Fruit fly (Drosophila melanogaster) whole organism, embryonic: ENCODE results near the gene CG46397.
A peak's percentile ranks its signal among the peaks of the same experiment; 100 is the strongest.

Experiments used
- Ada2b ChIP-seq: fragments of 200-800 bp; sonication (Bioruptor generic); IDR thresholded peaks from 2 replicates; pipeline ENCODE4 v1.3.6; 2022; ENCODE audit warnings: missing biosample characterization, missing genetic modification characterization
- CG11247 ChIP-seq: fragments of 200-800 bp; sonication (Bioruptor generic); IDR thresholded peaks from 2 replicates; pipeline ENCODE4 v1.3.6; 2022; ENCODE audit warnings: missing biosample characterization, missing genetic modification characterization
- CG11696 ChIP-seq: fragments of 200-800 bp; sonication (Bioruptor generic); IDR thresholded peaks from 2 replicates; pipeline ENCODE4 v1.3.6; 2022; ENCODE audit warnings: missing biosample characterization, missing genetic modification characterization
- CG12391 ChIP-seq: fragments of 200-800 bp; sonication (Bioruptor generic); optimal IDR thresholded peaks from 3 replicates; lab custom pipeline; 2018; ENCODE audit warnings: missing biosample characterization, mild to moderate bottlenecking, missing genetic modification characterization, moderate library complexity
- CG12942 ChIP-seq: fragments of 200-800 bp; sonication (Bioruptor generic); optimal IDR thresholded peaks from 3 replicates; lab custom pipeline; 2016; ENCODE audit warnings: missing biosample characterization, missing genetic modification characterization
- CG14965 ChIP-seq: fragments of 200-800 bp; sonication (Bioruptor generic); optimal IDR thresholded peaks from 2 replicates; lab custom pipeline; 2016; ENCODE audit warnings: missing biosample characterization, missing genetic modification characterization, borderline replicate concordance
- CG2129 ChIP-seq: fragments of 200-800 bp; sonication (Bioruptor generic); IDR thresholded peaks from 2 replicates; pipeline ENCODE4 v1.3.6; 2022; ENCODE audit warnings: missing biosample characterization, missing genetic modification characterization; ENCODE audit not compliant: partially characterized antibody
- CG2199 ChIP-seq: fragments of 200-800 bp; sonication (Bioruptor generic); IDR thresholded peaks from 3 replicates; pipeline ENCODE4 v1.3.6; 2022; ENCODE audit warnings: missing biosample characterization, missing genetic modification characterization
- CG2889 ChIP-seq: fragments of 200-800 bp; sonication (Bioruptor generic); IDR thresholded peaks from 3 replicates; pipeline ENCODE4 v1.3.6; 2022; ENCODE audit warnings: missing biosample characterization, missing genetic modification characterization
- CG31388 ChIP-seq: fragments of 200-800 bp; sonication (Bioruptor generic); optimal IDR thresholded peaks from 2 replicates; lab custom pipeline; 2016; ENCODE audit warnings: missing biosample characterization, missing genetic modification characterization
- CG4282 ChIP-seq: fragments of 200-800 bp; sonication (Bioruptor generic); optimal IDR thresholded peaks from 2 replicates; lab custom pipeline; 2016; ENCODE audit warnings: missing biosample characterization, missing genetic modification characterization
- CG4854 ChIP-seq: fragments of 200-800 bp; sonication (Bioruptor generic); optimal IDR thresholded peaks from 2 replicates; lab custom pipeline; 2016; ENCODE audit warnings: missing biosample characterization, missing genetic modification characterization, inconsistent platforms
- CG5180 ChIP-seq: fragments of 200-800 bp; sonication (Bioruptor generic); optimal IDR thresholded peaks from 3 replicates; lab custom pipeline; 2017; ENCODE audit warnings: missing biosample characterization, missing genetic modification characterization, mild to moderate bottlenecking, moderate library complexity, missing genetic modification reagents
- CG7928 ChIP-seq: fragments of 200-800 bp; sonication (Bioruptor generic); optimal IDR thresholded peaks from 2 replicates; lab custom pipeline; 2017; ENCODE audit warnings: missing biosample characterization, mild to moderate bottlenecking, missing genetic modification characterization
- CG8281 ChIP-seq: fragments of 200-800 bp; sonication (Bioruptor generic); optimal IDR thresholded peaks from 2 replicates; lab custom pipeline; 2018; ENCODE audit warnings: missing biosample characterization, mild to moderate bottlenecking, missing genetic modification characterization, moderate library complexity
- CG9609 ChIP-seq: fragments of 200-800 bp; sonication (Bioruptor generic); optimal IDR thresholded peaks from 3 replicates; lab custom pipeline; 2016; ENCODE audit warnings: missing biosample characterization, missing genetic modification characterization
- D19B ChIP-seq: fragments of 200-800 bp; sonication (Bioruptor generic); optimal IDR thresholded peaks from 2 replicates; lab custom pipeline; 2017; ENCODE audit warnings: missing biosample characterization, mild to moderate bottlenecking, missing genetic modification characterization
- Doc2 ChIP-seq: fragments of 200-800 bp; sonication (Bioruptor generic); IDR thresholded peaks from 2 replicates; pipeline ENCODE4 v1.3.6; 2022; ENCODE audit warnings: missing biosample characterization, missing genetic modification characterization
- Ets65A ChIP-seq: fragments of 200-800 bp; sonication (Bioruptor generic); peaks from one replicate; lab custom pipeline; 2016; ENCODE audit warnings: missing biosample characterization, missing genetic modification characterization
- H2.0 ChIP-seq: fragments of 200-800 bp; sonication (Bioruptor generic); IDR thresholded peaks from 2 replicates; pipeline ENCODE4 v1.3.6; 2022; ENCODE audit warnings: missing biosample characterization, missing genetic modification characterization
- Hmr ChIP-seq: fragments of 200-800 bp; sonication (Bioruptor generic); optimal IDR thresholded peaks from 3 replicates; lab custom pipeline; 2017; ENCODE audit warnings: mild to moderate bottlenecking, missing biosample characterization, missing genetic modification reagents, missing genetic modification characterization
- Hr3 ChIP-seq: fragments of 200-800 bp; sonication (Bioruptor generic); optimal IDR thresholded peaks from 3 replicates; lab custom pipeline; 2016; ENCODE audit warnings: missing biosample characterization, missing genetic modification characterization
- Hr51 ChIP-seq, 2 experiments: fragments of 200-800 bp; sonication (Bioruptor generic); optimal IDR thresholded peaks; 2 replicates in 1 of 2; 3 replicates in 1 of 2; lab custom pipeline; 2016 to 2018; ENCODE audit warnings: missing biosample characterization in 2 of 2, missing genetic modification characterization in 2 of 2, mild to moderate bottlenecking in 1 of 2, moderate library complexity in 1 of 2
- Jarid2 ChIP-seq: fragments of 200-800 bp; sonication (Bioruptor generic); optimal IDR thresholded peaks from 3 replicates; lab custom pipeline; 2017; ENCODE audit warnings: mild to moderate bottlenecking, missing biosample characterization, missing genetic modification reagents, missing genetic modification characterization
- Myb ChIP-seq: fragments of 200-800 bp; sonication (Bioruptor generic); optimal IDR thresholded peaks from 2 replicates; lab custom pipeline; 2016; ENCODE audit warnings: missing biosample characterization, missing genetic modification characterization
- Nf-YB ChIP-seq: fragments of 200-800 bp; sonication (Bioruptor generic); optimal IDR thresholded peaks from 3 replicates; lab custom pipeline; 2019; ENCODE audit warnings: missing biosample characterization, mild to moderate bottlenecking, missing genetic modification characterization, moderate library complexity
- TFAM ChIP-seq: fragments of 200-800 bp; sonication (Bioruptor generic); optimal IDR thresholded peaks from 2 replicates; lab custom pipeline; 2017; ENCODE audit warnings: missing biosample characterization, missing genetic modification characterization, inconsistent platforms
- ase ChIP-seq: fragments of 200-800 bp; sonication (Bioruptor generic); IDR thresholded peaks from 3 replicates; pipeline ENCODE4 v1.3.6; 2022; ENCODE audit warnings: missing biosample characterization, missing genetic modification characterization
- bowl ChIP-seq: fragments of 200-800 bp; sonication (Bioruptor generic); IDR thresholded peaks from 2 replicates; pipeline ENCODE4 v1.3.6; 2022; ENCODE audit warnings: missing biosample characterization, missing genetic modification characterization
- bsh ChIP-seq, 2 experiments: fragments of 200-800 bp; sonication (Bioruptor generic); optimal IDR thresholded peaks; 2 replicates each; lab custom pipeline; 2017 to 2018; ENCODE audit warnings: mild to moderate bottlenecking in 2 of 2, missing biosample characterization in 2 of 2, missing genetic modification characterization in 2 of 2, moderate library complexity in 1 of 2
- cas ChIP-seq: fragments of 200-800 bp; sonication (Bioruptor generic); IDR thresholded peaks from 2 replicates; pipeline ENCODE4 v1.3.6; 2022; ENCODE audit warnings: missing biosample characterization, missing genetic modification characterization
- chn ChIP-seq: fragments of 200-800 bp; sonication (Bioruptor generic); optimal IDR thresholded peaks from 2 replicates; lab custom pipeline; 2016; ENCODE audit warnings: missing biosample characterization, missing genetic modification characterization
- crp ChIP-seq, 2 experiments: fragments of 200-800 bp; sonication (Bioruptor generic); optimal IDR thresholded peaks; 2 replicates in 1 of 2; 3 replicates in 1 of 2; lab custom pipeline; 2017; ENCODE audit warnings: missing biosample characterization in 2 of 2, missing genetic modification characterization in 2 of 2, mild to moderate bottlenecking in 1 of 2, moderate library complexity in 1 of 2
- dm ChIP-seq: fragments of 200-800 bp; sonication (Bioruptor generic); optimal IDR thresholded peaks from 3 replicates; lab custom pipeline; 2016; ENCODE audit warnings: missing biosample characterization, missing genetic modification characterization
- ftz-f1 ChIP-seq: fragments of 200-800 bp; sonication (Bioruptor generic); optimal IDR thresholded peaks from 2 replicates; lab custom pipeline; 2016; ENCODE audit warnings: missing biosample characterization, missing genetic modification characterization
- gce ChIP-seq: fragments of 200-800 bp; sonication (Bioruptor generic); IDR thresholded peaks from 3 replicates; pipeline ENCODE4 v1.3.6; 2022; ENCODE audit warnings: missing biosample characterization, missing genetic modification characterization
- gsb-n ChIP-seq: fragments of 200-800 bp; sonication (Bioruptor generic); optimal IDR thresholded peaks from 3 replicates; lab custom pipeline; 2018; ENCODE audit warnings: missing biosample characterization, mild to moderate bottlenecking, missing genetic modification characterization
- hbn ChIP-seq: fragments of 200-800 bp; sonication (Bioruptor generic); IDR thresholded peaks from 2 replicates; pipeline ENCODE4 v1.3.6; 2022; ENCODE audit warnings: missing biosample characterization, missing genetic modification characterization; ENCODE audit not compliant: partially characterized antibody
- her ChIP-seq: fragments of 200-800 bp; sonication (Bioruptor generic); optimal IDR thresholded peaks from 2 replicates; lab custom pipeline; 2016; ENCODE audit warnings: missing biosample characterization, missing genetic modification characterization
- lilli ChIP-seq: fragments of 200-800 bp; sonication (Bioruptor generic); optimal IDR thresholded peaks from 3 replicates; lab custom pipeline; 2016; ENCODE audit warnings: missing biosample characterization, missing genetic modification characterization
- lmd ChIP-seq: fragments of 200-800 bp; sonication (Bioruptor generic); IDR thresholded peaks from 2 replicates; pipeline ENCODE4 v1.3.6; 2022; ENCODE audit warnings: missing biosample characterization, missing genetic modification characterization
- oc ChIP-seq: fragments of 200-800 bp; sonication (Bioruptor generic); optimal IDR thresholded peaks from 2 replicates; lab custom pipeline; 2018; ENCODE audit warnings: missing biosample characterization, mild to moderate bottlenecking, missing genetic modification characterization, moderate library complexity
- pb ChIP-seq: fragments of 200-800 bp; sonication (Bioruptor generic); optimal IDR thresholded peaks from 3 replicates; lab custom pipeline; 2016; ENCODE audit warnings: missing biosample characterization, missing genetic modification characterization
- phol ChIP-seq: fragments of 200-800 bp; sonication (Bioruptor generic); optimal IDR thresholded peaks from 3 replicates; lab custom pipeline; 2018; ENCODE audit warnings: missing biosample characterization, mild to moderate bottlenecking, missing genetic modification characterization, moderate library complexity
- tio ChIP-seq: fragments of 200-800 bp; sonication (Bioruptor generic); optimal IDR thresholded peaks from 2 replicates; lab custom pipeline; 2017; ENCODE audit warnings: missing biosample characterization, missing genetic modification characterization, inconsistent platforms
- tna ChIP-seq: fragments of 200-800 bp; sonication (Bioruptor generic); IDR thresholded peaks from 2 replicates; pipeline ENCODE4 v1.3.6; 2022; ENCODE audit warnings: missing biosample characterization, missing genetic modification characterization; ENCODE audit not compliant: partially characterized antibody
- trem ChIP-seq: fragments of 200-800 bp; optimal IDR thresholded peaks from 3 replicates; lab custom pipeline; 2019; ENCODE audit warnings: missing biosample characterization, mild to moderate bottlenecking, missing genetic modification characterization, moderate library complexity
- ttk ChIP-seq: fragments of 200-800 bp; sonication (Bioruptor generic); IDR thresholded peaks from 2 replicates; pipeline ENCODE4 v2.1.2; 2022; ENCODE audit warnings: missing biosample characterization, missing genetic modification characterization
- vvl ChIP-seq: fragments of 200-800 bp; sonication (Bioruptor generic); IDR thresholded peaks from 2 replicates; pipeline ENCODE4 v1.3.6; 2022; ENCODE audit warnings: missing biosample characterization, missing genetic modification characterization

Gene CG46397

dm6 chr2L:8952194-8953037 lies 5.3 kb downstream of the CG46397 start (continued):
- TF ChIP-seq CG11696 (no peak), gce (GFP tag; lab: Robert Waterston, UW) (no peak), H2.0 (GFP tag; lab: Robert Waterston, UW) (peak; percentile 57), CG12391 (tag; lab: Kevin White, UChicago) (peak; percentile 12), CG7928 (GFP tag; lab: Kevin White, UChicago) (no peak), bsh (GFP tag; optimal IDR thresholded peaks at IDR 0.05; lab: Kevin White, UChicago) (peak; percentile 27 to 33), CG9609 (peak; percentile 46), CG11247 (GFP tag; lab: Robert Waterston, UW) (no peak), ftz-f1 (GFP tag; lab: Kevin White, UChicago) (no peak), CG14965 (no peak), hbn (no peak), chn (GFP tag; lab: Kevin White, UChicago) (peak; percentile 64), dm (GFP tag; lab: Kevin White, UChicago) (peak; percentile 24), CG5180 (GFP tag; lab: Kevin White, UChicago) (peak; percentile 5), D19B (GFP tag; lab: Kevin White, UChicago) (peak; percentile 89), CG4282 (peak; percentile 10), lilli (GFP tag; lab: Kevin White, UChicago) (peak; percentile 68), ttk (peak; percentile 49), phol (tag; lab: Kevin White, UChicago) (peak; percentile 35), CG2889 (GFP tag; lab: Robert Waterston, UW) (no peak), cas (GFP tag; lab: Robert Waterston, UW) (no peak), Ets65A (GFP tag; lab: Kevin White, UChicago) (peak; percentile 94), her (peak; percentile 66), CG12942 (GFP tag; lab: Kevin White, UChicago) (no peak), TFAM (GFP tag; lab: Kevin White, UChicago) (no peak), tio (peak; percentile 37), Ada2b (GFP tag; lab: Robert Waterston, UW) (peak; percentile 27; the same call in 1 of the 2 replicates), trem (tag; lab: Kevin White, UChicago) (peak; percentile 35), Nf-YB (GFP tag; lab: Kevin White, UChicago) (no peak), bowl (no peak), Hmr (peak; percentile 54), ase (GFP tag; lab: Robert Waterston, UW) (peak; percentile 46; the same call in 1 of the 3 replicates), CG8281 (tag; lab: Kevin White, UChicago) (no peak), Jarid2 (GFP tag; lab: Kevin White, UChicago) (peak; percentile 16), CG2129 (no peak), pb (GFP tag; lab: Kevin White, UChicago) (no peak), Hr51 (GFP tag; optimal IDR thresholded peaks at IDR 0.05; lab: Kevin White, UChicago) (peak; percentile 18 to 31), CG31388 (GFP tag; lab: Kevin White, UChicago) (no peak), oc (tag; lab: Kevin White, UChicago) (no peak), vvl (GFP tag; lab: Robert Waterston, UW) (peak; percentile 58), lmd (GFP tag; lab: Robert Waterston, UW) (peak; percentile 60), crp (GFP tag; optimal IDR thresholded peaks at IDR 0.05; lab: Kevin White, UChicago) (no peak), CG4854 (GFP tag; lab: Kevin White, UChicago) (no peak), tna (GFP tag; lab: Robert Waterston, UW) (0 out of 2 replicates have a peak, but pooled peaks have one; percentile 10), CG2199 (peak; percentile 85), Hr3 (GFP tag; lab: Kevin White, UChicago) (peak; percentile 48), Doc2 (GFP tag; lab: Robert Waterston, UW) (no peak), Myb (GFP tag; lab: Kevin White, UChicago) (peak; percentile 91), gsb-n (tag; lab: Kevin White, UChicago) (no peak)
